Fruit fly (Drosophila melanogaster) whole organism, pupa: ENCODE data around the gene Pa1.

Source experiments
- CG14655 ChIP-seq: fragments of 200-800 bp; sonication (Bioruptor generic); optimal IDR thresholded peaks from 3 replicates; lab custom pipeline; 2017; ENCODE audit warnings: mild to moderate bottlenecking, missing biosample characterization, missing genetic modification reagents, missing genetic modification characterization
- CG15710 ChIP-seq: fragments of 200-800 bp; sonication (Bioruptor generic); optimal IDR thresholded peaks from 2 replicates; lab custom pipeline; 2018; ENCODE audit warnings: missing biosample characterization, mild to moderate bottlenecking, missing genetic modification characterization, moderate library complexity
- CG17806 ChIP-seq: fragments of 200-800 bp; sonication (Bioruptor generic); optimal IDR thresholded peaks from 2 replicates; lab custom pipeline; 2018; ENCODE audit warnings: missing biosample characterization, mild to moderate bottlenecking, missing genetic modification characterization, moderate library complexity
- CG8159 ChIP-seq: fragments of 200-800 bp; sonication (Bioruptor generic); optimal IDR thresholded peaks from 3 replicates; lab custom pipeline; 2018; ENCODE audit warnings: missing biosample characterization, mild to moderate bottlenecking, missing genetic modification characterization, moderate library complexity
- EcR ChIP-seq: fragments of 200-800 bp; sonication (Bioruptor generic); optimal IDR thresholded peaks from 3 replicates; lab custom pipeline; 2019; ENCODE audit warnings: missing biosample characterization, missing genetic modification characterization, mild to moderate bottlenecking, moderate library complexity, missing genetic modification reagents
- Pif1B ChIP-seq: fragments of 200-800 bp; sonication (Bioruptor generic); optimal IDR thresholded peaks from 3 replicates; lab custom pipeline; 2016; ENCODE audit warnings: missing biosample characterization, missing genetic modification characterization
- fd96Ca ChIP-seq: fragments of 200-800 bp; sonication (Bioruptor generic); IDR thresholded peaks from 3 replicates; pipeline ENCODE4 v1.3.6; 2022; ENCODE audit warnings: missing biosample characterization, missing genetic modification characterization
- rn ChIP-seq: fragments of 200-800 bp; sonication (Bioruptor generic); IDR thresholded peaks from 2 replicates; pipeline ENCODE4 v1.3.6; 2022; ENCODE audit warnings: missing biosample characterization, missing genetic modification characterization

dm6 chrX:11379139-11379538 is 20.1 kb downstream of the Pa1 start:
- TF ChIP-seq CG8159 (tag; lab: Kevin White, UChicago) (peak; percentile 43), CG14655 (GFP tag; lab: Kevin White, UChicago) (no peak), rn (GFP tag; lab: Robert Waterston, UW) (no peak), Pif1B (GFP tag; lab: Kevin White, UChicago) (peak; percentile 2), EcR (GFP tag; lab: Kevin White, UChicago) (no peak), CG17806 (tag; lab: Kevin White, UChicago) (no peak), fd96Ca (GFP tag; lab: Robert Waterston, UW) (no peak), CG15710 (tag; lab: Kevin White, UChicago) (peak; percentile 20)
